Fruit fly (Drosophila melanogaster) whole organism, embryonic: Measurements from ENCODE around the gene Pdcd4.
A peak's percentile ranks its signal among the peaks of the same experiment; 100 is the strongest.

Source experiments
- Asciz ChIP-seq: fragments of 200-800 bp; sonication (Bioruptor generic); optimal IDR thresholded peaks from 2 replicates; lab custom pipeline; 2017; ENCODE audit warnings: missing biosample characterization, mild to moderate bottlenecking, missing genetic modification characterization, missing genetic modification reagents
- Atf-2 ChIP-seq: fragments of 200-800 bp; sonication (Bioruptor generic); optimal IDR thresholded peaks from 2 replicates; lab custom pipeline; 2016; ENCODE audit warnings: missing biosample characterization, missing genetic modification characterization
- Atf6 ChIP-seq: fragments of 200-800 bp; sonication (Bioruptor generic); IDR thresholded peaks from 2 replicates; pipeline ENCODE4 v1.3.6; 2022; ENCODE audit warnings: missing biosample characterization, missing genetic modification characterization
- B-H2 ChIP-seq: fragments of 200-800 bp; sonication (Bioruptor generic); optimal IDR thresholded peaks from 2 replicates; lab custom pipeline; 2018; ENCODE audit warnings: missing biosample characterization, mild to moderate bottlenecking, missing genetic modification characterization
- CG10431 ChIP-seq: fragments of 200-800 bp; sonication (Bioruptor generic); optimal IDR thresholded peaks from 3 replicates; lab custom pipeline; 2018; ENCODE audit warnings: missing biosample characterization, mild to moderate bottlenecking, missing genetic modification characterization
- CG11247 ChIP-seq: fragments of 200-800 bp; sonication (Bioruptor generic); IDR thresholded peaks from 2 replicates; pipeline ENCODE4 v1.3.6; 2022; ENCODE audit warnings: missing biosample characterization, missing genetic modification characterization
- CG11456 ChIP-seq: fragments of 200-800 bp; sonication (Bioruptor generic); IDR thresholded peaks from 3 replicates; pipeline ENCODE4 v1.3.6; 2022; ENCODE audit warnings: missing biosample characterization, missing genetic modification characterization
- CG12104 ChIP-seq: fragments of 200-800 bp; sonication (Bioruptor generic); optimal IDR thresholded peaks from 3 replicates; lab custom pipeline; 2016; ENCODE audit warnings: missing biosample characterization, missing genetic modification characterization
- CG12659 ChIP-seq: fragments of 200-800 bp; sonication (Bioruptor generic); optimal IDR thresholded peaks from 3 replicates; lab custom pipeline; 2017; ENCODE audit warnings: mild to moderate bottlenecking, missing biosample characterization, missing genetic modification reagents, missing genetic modification characterization
- CG12942 ChIP-seq: fragments of 200-800 bp; sonication (Bioruptor generic); optimal IDR thresholded peaks from 3 replicates; lab custom pipeline; 2016; ENCODE audit warnings: missing biosample characterization, missing genetic modification characterization
- CG14965 ChIP-seq: fragments of 200-800 bp; sonication (Bioruptor generic); optimal IDR thresholded peaks from 2 replicates; lab custom pipeline; 2016; ENCODE audit warnings: missing biosample characterization, missing genetic modification characterization, borderline replicate concordance
- CG15601 ChIP-seq: fragments of 200-800 bp; sonication (Bioruptor generic); optimal IDR thresholded peaks from 3 replicates; lab custom pipeline; 2019; ENCODE audit warnings: missing biosample characterization, mild to moderate bottlenecking, missing genetic modification characterization, moderate library complexity
- CG1603 ChIP-seq: fragments of 200-800 bp; sonication (Bioruptor generic); optimal IDR thresholded peaks from 2 replicates; lab custom pipeline; 2019; ENCODE audit warnings: missing biosample characterization, mild to moderate bottlenecking, missing genetic modification characterization, moderate library complexity
- CG17359 ChIP-seq: fragments of 200-800 bp; sonication (Bioruptor generic); optimal IDR thresholded peaks from 3 replicates; lab custom pipeline; 2018; ENCODE audit warnings: missing biosample characterization, mild to moderate bottlenecking, missing genetic modification characterization, moderate library complexity
- CG2678 ChIP-seq: fragments of 200-800 bp; sonication (Bioruptor generic); optimal IDR thresholded peaks from 3 replicates; lab custom pipeline; 2019; ENCODE audit warnings: missing biosample characterization, mild to moderate bottlenecking, missing genetic modification characterization, moderate library complexity
- CG30020 ChIP-seq: fragments of 200-800 bp; optimal IDR thresholded peaks from 2 replicates; lab custom pipeline; 2019; ENCODE audit warnings: missing biosample characterization, mild to moderate bottlenecking, missing genetic modification characterization, moderate library complexity
- CG4617 ChIP-seq: fragments of 200-800 bp; sonication (Bioruptor generic); optimal IDR thresholded peaks from 3 replicates; lab custom pipeline; 2016; ENCODE audit warnings: missing biosample characterization, missing genetic modification characterization, borderline replicate concordance
- CG5245 ChIP-seq: fragments of 200-800 bp; sonication (Bioruptor generic); optimal IDR thresholded peaks from 3 replicates; lab custom pipeline; 2016; ENCODE audit warnings: missing biosample characterization, missing genetic modification characterization
- CG6683 ChIP-seq: fragments of 200-800 bp; sonication (Bioruptor generic); optimal IDR thresholded peaks from 2 replicates; lab custom pipeline; 2017; ENCODE audit warnings: missing biosample characterization, mild to moderate bottlenecking, missing genetic modification characterization, missing genetic modification reagents
- CG6689 ChIP-seq: fragments of 200-800 bp; sonication (Bioruptor generic); IDR thresholded peaks from 2 replicates; pipeline ENCODE4 v1.3.6; 2022; ENCODE audit warnings: missing biosample characterization, missing genetic modification characterization
- CG8290 ChIP-seq, 3 experiments: fragments of 200-800 bp; sonication (Bioruptor generic); optimal IDR thresholded peaks; 2 replicates each; lab custom pipeline; 2016 to 2019; ENCODE audit warnings: missing biosample characterization in 3 of 3, missing genetic modification characterization in 3 of 3, mild to moderate bottlenecking in 2 of 3, moderate library complexity in 1 of 3
- CrebB ChIP-seq: fragments of 200-800 bp; sonication (Bioruptor generic); optimal IDR thresholded peaks from 3 replicates; lab custom pipeline; 2018; ENCODE audit warnings: missing biosample characterization, mild to moderate bottlenecking, missing genetic modification characterization
- D ChIP-seq, 2 experiments: fragments of 200-800 bp in 1 of 2; fragments of >200 bp in 1 of 2; sonication (Bioruptor generic) in 1 of 2; optimal IDR thresholded peaks; 2 replicates in 1 of 2; 3 replicates in 1 of 2; lab custom pipeline; 2017; ENCODE audit warnings: mild to moderate bottlenecking in 1 of 2, missing biosample characterization in 1 of 2, missing genetic modification characterization in 1 of 2, missing genetic modification reagents in 1 of 2
- ERR ChIP-seq: fragments of 200-800 bp; sonication (Bioruptor generic); optimal IDR thresholded peaks from 2 replicates; lab custom pipeline; 2016; ENCODE audit warnings: missing biosample characterization, missing genetic modification characterization
- Nf-YC ChIP-seq: fragments of 200-800 bp; optimal IDR thresholded peaks from 3 replicates; lab custom pipeline; 2019; ENCODE audit warnings: missing biosample characterization, mild to moderate bottlenecking, missing genetic modification characterization, moderate library complexity
- Sry-β ChIP-seq: fragments of 200-800 bp; sonication (Bioruptor generic); optimal IDR thresholded peaks from 2 replicates; lab custom pipeline; 2018; ENCODE audit warnings: missing biosample characterization, mild to moderate bottlenecking, missing genetic modification characterization, moderate library complexity
- Stat92E ChIP-seq, 3 experiments: fragments of >200 bp in 2 of 3; fragments of 200-800 bp in 1 of 3; sonication (Bioruptor generic) in 1 of 3; optimal IDR thresholded peaks; 2 replicates each; lab custom pipeline; 2017 to 2019; ENCODE audit warnings: missing biosample characterization in 3 of 3, missing genetic modification characterization in 3 of 3, mild to moderate bottlenecking in 1 of 3, moderate library complexity in 1 of 3
- Tbp ChIP-seq: fragments of >200 bp; optimal IDR thresholded peaks from 2 replicates; lab custom pipeline; 2018; ENCODE audit warnings: missing biosample characterization, missing genetic modification characterization
- btn ChIP-seq: fragments of 200-800 bp; sonication (Bioruptor generic); optimal IDR thresholded peaks from 2 replicates; lab custom pipeline; 2016; ENCODE audit warnings: missing biosample characterization, missing genetic modification characterization
- fd102C ChIP-seq: fragments of 200-800 bp; sonication (Bioruptor generic); optimal IDR thresholded peaks from 2 replicates; lab custom pipeline; 2018; ENCODE audit warnings: missing biosample characterization, mild to moderate bottlenecking, missing genetic modification characterization, moderate library complexity
- jumu ChIP-seq: fragments of 200-800 bp; sonication (Bioruptor generic); optimal IDR thresholded peaks from 3 replicates; lab custom pipeline; 2016; ENCODE audit warnings: missing biosample characterization, missing genetic modification characterization
- kay ChIP-seq: fragments of 200-800 bp; sonication (Bioruptor generic); optimal IDR thresholded peaks from 2 replicates; lab custom pipeline; 2016; ENCODE audit warnings: missing biosample characterization, missing genetic modification characterization
- lola ChIP-seq, 3 experiments: fragments of >200 bp in 2 of 3; fragments of 200-800 bp in 1 of 3; sonication (Bioruptor generic) in 1 of 3; optimal IDR thresholded peaks; 2 replicates each; lab custom pipeline; 2017 to 2019; ENCODE audit warnings: missing biosample characterization in 3 of 3, missing genetic modification characterization in 3 of 3, mild to moderate bottlenecking in 1 of 3, moderate library complexity in 1 of 3
- mam ChIP-seq: fragments of 200-800 bp; sonication (Bioruptor generic); optimal IDR thresholded peaks from 3 replicates; lab custom pipeline; 2016; ENCODE audit warnings: missing biosample characterization, missing genetic modification characterization
- mld ChIP-seq: fragments of 200-800 bp; sonication (Bioruptor generic); IDR thresholded peaks from 3 replicates; pipeline ENCODE4 v1.3.6; 2022; ENCODE audit warnings: missing biosample characterization, missing genetic modification characterization; ENCODE audit not compliant: partially characterized antibody
- nau ChIP-seq: fragments of 200-800 bp; sonication (Bioruptor generic); optimal IDR thresholded peaks from 3 replicates; lab custom pipeline; 2017; ENCODE audit warnings: missing biosample characterization, mild to moderate bottlenecking, missing genetic modification characterization, missing genetic modification reagents
- p53 ChIP-seq: fragments of 200-800 bp; sonication (Bioruptor generic); optimal IDR thresholded peaks from 2 replicates; lab custom pipeline; 2016; ENCODE audit warnings: missing biosample characterization, missing genetic modification characterization
- peb ChIP-seq: fragments of 200-800 bp; sonication (Bioruptor generic); IDR thresholded peaks from 2 replicates; pipeline ENCODE4 v1.3.6; 2022; ENCODE audit warnings: missing biosample characterization, missing genetic modification characterization
- prd ChIP-seq, 3 experiments: fragments of >200 bp in 2 of 3; fragments of 200-800 bp in 1 of 3; sonication (Bioruptor generic) in 1 of 3; optimal IDR thresholded peaks in 2 of 3; IDR thresholded peaks in 1 of 3; 2 replicates in 2 of 3; 3 replicates in 1 of 3; pipeline versions ENCODE4 v1.3.6 to Lab custom; 2017 to 2022; ENCODE audit warnings: missing biosample characterization in 1 of 3, missing genetic modification characterization in 1 of 3
- psq ChIP-seq: fragments of 200-800 bp; sonication (Bioruptor generic); optimal IDR thresholded peaks from 2 replicates; lab custom pipeline; 2017; ENCODE audit warnings: missing biosample characterization, missing genetic modification characterization
- row ChIP-seq: fragments of 200-800 bp; sonication (Bioruptor generic); IDR thresholded peaks from 3 replicates; pipeline ENCODE4 v1.3.6; 2022; ENCODE audit warnings: missing biosample characterization, missing genetic modification characterization
- sqz ChIP-seq: fragments of 200-800 bp; sonication (Bioruptor generic); optimal IDR thresholded peaks from 3 replicates; lab custom pipeline; 2018; ENCODE audit warnings: missing biosample characterization, mild to moderate bottlenecking, missing genetic modification characterization
- stwl ChIP-seq: fragments of 200-800 bp; sonication (Bioruptor generic); optimal IDR thresholded peaks from 3 replicates; lab custom pipeline; 2018; ENCODE audit warnings: missing biosample characterization, mild to moderate bottlenecking, missing genetic modification characterization, moderate library complexity
- sug ChIP-seq: fragments of 200-800 bp; optimal IDR thresholded peaks from 2 replicates; lab custom pipeline; 2019; ENCODE audit warnings: missing biosample characterization, mild to moderate bottlenecking, missing genetic modification characterization, moderate library complexity
- tin ChIP-seq: fragments of 200-800 bp; sonication (Bioruptor generic); optimal IDR thresholded peaks from 3 replicates; lab custom pipeline; 2016; ENCODE audit warnings: missing biosample characterization, missing genetic modification characterization
- trh ChIP-seq: fragments of 200-800 bp; sonication (Bioruptor generic); optimal IDR thresholded peaks from 2 replicates; lab custom pipeline; 2016; ENCODE audit warnings: missing biosample characterization, missing genetic modification characterization
- vfl ChIP-seq: fragments of 200-800 bp; sonication (Bioruptor generic); optimal IDR thresholded peaks from 2 replicates; lab custom pipeline; 2016; ENCODE audit warnings: missing biosample characterization, missing genetic modification characterization

Pdcd4 gene

dm6 chrX:13788973-13789682 is 33.9 kb upstream of the Pdcd4 start (continued):
- TF ChIP-seq CG12104 (no peak), CrebB (tag; lab: Kevin White, UChicago) (no peak), peb (GFP tag; lab: Robert Waterston, UW) (peak; percentile 38; the same call in 1 of the 2 replicates), ERR (GFP tag; lab: Kevin White, UChicago) (no peak), CG17359 (tag; lab: Kevin White, UChicago) (peak; percentile 37), Nf-YC (tag; lab: Kevin White, UChicago) (peak; percentile 28), CG12659 (GFP tag; lab: Kevin White, UChicago) (peak; percentile 16), CG6683 (peak; percentile 14), Sry-β (GFP tag; lab: Kevin White, UChicago) (no peak), Asciz (GFP tag; lab: Kevin White, UChicago) (no peak), CG15601 (peak; percentile 15), jumu (GFP tag; lab: Kevin White, UChicago) (peak; percentile 24), trh (GFP tag; lab: Kevin White, UChicago) (no peak), CG4617 (no peak), row (GFP tag; lab: Robert Waterston, UW) (peak; percentile 79), Atf6 (GFP tag; lab: Robert Waterston, UW) (no peak), CG1603 (tag; lab: Kevin White, UChicago) (peak; percentile 59), CG12942 (GFP tag; lab: Kevin White, UChicago) (no peak), CG8290 (GFP tag; optimal IDR thresholded peaks at IDR 0.05; lab: Kevin White, UChicago) (no peak), CG8290 (tag; optimal IDR thresholded peaks at IDR 0.05; lab: Kevin White, UChicago) (peak in 1 of 2 experiments; percentile 39), stwl (tag; lab: Kevin White, UChicago) (no peak), nau (GFP tag; lab: Kevin White, UChicago) (no peak), fd102C (GFP tag; lab: Kevin White, UChicago) (no peak), kay (peak; percentile 34), CG30020 (tag; lab: Kevin White, UChicago) (no peak), CG5245 (GFP tag; lab: Kevin White, UChicago) (no peak), p53 (GFP tag; lab: Kevin White, UChicago) (no peak), btn (GFP tag; lab: Kevin White, UChicago) (no peak), CG11247 (GFP tag; lab: Robert Waterston, UW) (no peak), sqz (GFP tag; lab: Kevin White, UChicago) (peak; percentile 17), Stat92E (GFP tag; optimal IDR thresholded peaks at IDR 0.05; lab: Kevin White, UChicago) (no peak), mam (GFP tag; lab: Kevin White, UChicago) (no peak), D (optimal IDR thresholded peaks at IDR 0.05; lab: Kevin White, UChicago) (no peak), D (GFP tag; optimal IDR thresholded peaks at IDR 0.05; lab: Kevin White, UChicago) (peak; percentile 45), mld (GFP tag; lab: Robert Waterston, UW) (no peak), tin (GFP tag; lab: Kevin White, UChicago) (peak; percentile 15), lola (GFP tag; optimal IDR thresholded peaks at IDR 0.05; lab: Kevin White, UChicago) (peak in 1 of 3 experiments; percentile 25), Atf-2 (GFP tag; lab: Kevin White, UChicago) (peak; percentile 9), sug (peak; percentile 20), CG11456 (GFP tag; lab: Robert Waterston, UW) (no peak), Tbp (GFP tag; lab: Kevin White, UChicago) (no peak), prd (optimal IDR thresholded peaks at IDR 0.05; lab: Kevin White, UChicago) (no peak), prd (GFP tag; IDR thresholded peaks at IDR 0.05; lab: Robert Waterston, UW) (no peak; the same call in 2 of the 3 replicates), B-H2 (GFP tag; lab: Kevin White, UChicago) (no peak), CG14965 (no peak), CG6689 (GFP tag; lab: Robert Waterston, UW) (no peak), vfl (no peak), CG10431 (GFP tag; lab: Kevin White, UChicago) (no peak), psq (GFP tag; lab: Kevin White, UChicago) (no peak), CG2678 (tag; lab: Kevin White, UChicago) (peak; percentile 64)
